Worm (Caenorhabditis elegans) whole organism, young adult: ENCODE results near the gene cfp-1.

Experiments used
- B0261.1 ChIP-seq: sonication (generic microtip); optimal IDR thresholded peaks from 2 replicates; lab custom pipeline; 2016; ENCODE audit warnings: mild to moderate bottlenecking, missing genetic modification characterization, moderate library complexity, missing compliant biosample characterization
- D2030.7 ChIP-seq: fragments of 200-800 bp; sonication (Bioruptor generic); IDR thresholded peaks from 2 replicates; pipeline ENCODE4 v1.3.6; 2022; ENCODE audit warnings: missing genetic modification reagents, missing genetic modification characterization, missing compliant biosample characterization
- F33H1.4 ChIP-seq: fragments of 200-800 bp; sonication (Bioruptor generic); IDR thresholded peaks from 2 replicates; pipeline ENCODE4 v1.3.6; 2022; ENCODE audit warnings: missing genetic modification reagents, missing genetic modification characterization, missing compliant biosample characterization
- F49E8.2 ChIP-seq: sonication (generic microtip); optimal IDR thresholded peaks from 3 replicates; lab custom pipeline; 2017; ENCODE audit warnings: missing genetic modification characterization, mild to moderate bottlenecking, missing compliant biosample characterization, antibody characterized with exemption, moderate library complexity; ENCODE audit not compliant: insufficient read depth
- F55B11.4 ChIP-seq: sonication (generic microtip); optimal IDR thresholded peaks from 2 replicates; lab custom pipeline; 2016; ENCODE audit warnings: missing compliant biosample characterization, missing genetic modification characterization, borderline replicate concordance; ENCODE audit not compliant: insufficient read depth
- K11D2.4 ChIP-seq: fragments of 200-800 bp; sonication (Bioruptor generic); IDR thresholded peaks from 2 replicates; pipeline ENCODE4 v1.3.6; 2022; ENCODE audit warnings: missing genetic modification reagents, missing genetic modification characterization, missing compliant biosample characterization
- Y53F4B.3 ChIP-seq: fragments of 200-800 bp; sonication (Bioruptor generic); IDR thresholded peaks from 2 replicates; pipeline ENCODE4 v1.3.6; 2022; ENCODE audit warnings: missing genetic modification reagents, missing genetic modification characterization, missing compliant biosample characterization
- ZK185.1 ChIP-seq: sonication (generic microtip); optimal IDR thresholded peaks from 2 replicates; lab custom pipeline; 2016; ENCODE audit warnings: mild to moderate bottlenecking, missing genetic modification characterization, missing compliant biosample characterization; ENCODE audit not compliant: poor library complexity, severe bottlenecking
- atf-7 ChIP-seq: sonication (generic microtip); optimal IDR thresholded peaks from 2 replicates; lab custom pipeline; 2017; ENCODE audit warnings: mild to moderate bottlenecking, missing genetic modification characterization, missing compliant biosample characterization
- attf-6 ChIP-seq: fragments of 200-800 bp; sonication (Bioruptor generic); IDR thresholded peaks from 2 replicates; pipeline ENCODE4 v1.3.6; 2022; ENCODE audit warnings: missing genetic modification reagents, missing genetic modification characterization, missing compliant biosample characterization
- bed-2 ChIP-seq: fragments of 200-800 bp; sonication (Bioruptor generic); IDR thresholded peaks from 2 replicates; pipeline ENCODE4 v1.3.6; 2022; ENCODE audit warnings: missing genetic modification reagents, missing genetic modification characterization, missing compliant biosample characterization
- cebp-2 ChIP-seq: fragments of 200-800 bp; sonication (Bioruptor generic); IDR thresholded peaks from 2 replicates; pipeline ENCODE4 v1.3.6; 2022; ENCODE audit warnings: missing genetic modification characterization, missing compliant biosample characterization
- ceh-58 ChIP-seq: fragments of 200-800 bp; sonication (Bioruptor generic); IDR thresholded peaks from 2 replicates; pipeline ENCODE4 v1.3.6; 2022; ENCODE audit warnings: missing genetic modification characterization, missing compliant biosample characterization
- ceh-79 ChIP-seq: sonication (generic microtip); optimal IDR thresholded peaks from 2 replicates; lab custom pipeline; 2017; ENCODE audit warnings: mild to moderate bottlenecking, missing genetic modification characterization, missing compliant biosample characterization
- egl-18 ChIP-seq: fragments of 200-800 bp; sonication (Bioruptor generic); IDR thresholded peaks from 2 replicates; pipeline ENCODE4 v1.3.6; 2022; ENCODE audit warnings: missing genetic modification reagents, missing genetic modification characterization, missing compliant biosample characterization
- egrh-3 ChIP-seq: fragments of 200-800 bp; sonication (Bioruptor generic); IDR thresholded peaks from 2 replicates; pipeline ENCODE4 v1.3.6; 2022; ENCODE audit warnings: missing genetic modification reagents, missing genetic modification characterization, missing compliant biosample characterization
- him-1 ChIP-seq: sonication (generic microtip); optimal IDR thresholded peaks from 2 replicates; lab custom pipeline; 2016; ENCODE audit warnings: missing genotype, missing genetic modification reagents, missing genetic modification characterization, missing compliant biosample characterization
- hlh-26 ChIP-seq: fragments of 200-800 bp; sonication (Bioruptor generic); conservative IDR thresholded peaks from 2 replicates; pipeline ENCODE4 v1.3.6; 2022; ENCODE audit warnings: missing genetic modification reagents, missing genetic modification characterization, missing compliant biosample characterization
- hsf-1 ChIP-seq: fragments of 200-800 bp; sonication (Bioruptor generic); IDR thresholded peaks from 2 replicates; pipeline ENCODE4 v1.3.6; 2022; ENCODE audit warnings: missing genetic modification reagents, missing genetic modification characterization, missing compliant biosample characterization
- lsy-27 ChIP-seq: sonication (generic microtip); optimal IDR thresholded peaks from 2 replicates; lab custom pipeline; 2017; ENCODE audit warnings: missing genetic modification characterization, mild to moderate bottlenecking, missing compliant biosample characterization, antibody characterized with exemption, missing genotype, borderline replicate concordance; ENCODE audit not compliant: insufficient read depth
- nfyb-1 ChIP-seq: fragments of 200-800 bp; sonication (Bioruptor generic); IDR thresholded peaks from 2 replicates; pipeline ENCODE4 v1.3.6; 2022; ENCODE audit warnings: missing genetic modification reagents, missing genetic modification characterization, missing compliant biosample characterization
- nhr-179 ChIP-seq: sonication (generic microtip); optimal IDR thresholded peaks from 2 replicates; lab custom pipeline; 2016; ENCODE audit warnings: mild to moderate bottlenecking, missing genetic modification characterization, missing compliant biosample characterization
- pbrm-1 ChIP-seq: fragments of 200-800 bp; sonication (Bioruptor generic); IDR thresholded peaks from 2 replicates; pipeline ENCODE4 v1.3.6; 2022; ENCODE audit warnings: missing genetic modification reagents, missing genetic modification characterization, missing compliant biosample characterization
- snpc-1.3 ChIP-seq: sonication (generic microtip); optimal IDR thresholded peaks from 2 replicates; lab custom pipeline; 2017; ENCODE audit warnings: missing genetic modification characterization, mild to moderate bottlenecking, missing compliant biosample characterization, antibody characterized with exemption, moderate library complexity, missing genotype, missing genetic modification reagents; ENCODE audit not compliant: insufficient read depth
- snpc-3.4 ChIP-seq: sonication (generic microtip); optimal IDR thresholded peaks from 2 replicates; lab custom pipeline; 2017; ENCODE audit warnings: missing genetic modification characterization, mild to moderate bottlenecking, missing compliant biosample characterization, antibody characterized with exemption, moderate library complexity, missing genotype, missing genetic modification reagents
- snpc-4 ChIP-seq, 5 experiments: fragments of 150-350 bp in 1 of 5; sonication (generic microtip) in 4 of 5; optimal IDR thresholded peaks; 2 replicates each; lab custom pipeline; 2014 to 2018; ENCODE audit warnings: missing genetic modification characterization in 5 of 5, missing biosample characterization in 3 of 5, antibody characterized with exemption in 2 of 5, mild to moderate bottlenecking in 2 of 5, missing compliant biosample characterization in 2 of 5, missing genotype in 2 of 5, moderate library complexity in 2 of 5, missing genetic modification reagents in 1 of 5
- tbx-9 ChIP-seq: sonication (generic microtip); optimal IDR thresholded peaks from 2 replicates; lab custom pipeline; 2016; ENCODE audit warnings: borderline replicate concordance, missing genetic modification characterization, inconsistent platforms, missing compliant biosample characterization

cfp-1 gene

DNA sequence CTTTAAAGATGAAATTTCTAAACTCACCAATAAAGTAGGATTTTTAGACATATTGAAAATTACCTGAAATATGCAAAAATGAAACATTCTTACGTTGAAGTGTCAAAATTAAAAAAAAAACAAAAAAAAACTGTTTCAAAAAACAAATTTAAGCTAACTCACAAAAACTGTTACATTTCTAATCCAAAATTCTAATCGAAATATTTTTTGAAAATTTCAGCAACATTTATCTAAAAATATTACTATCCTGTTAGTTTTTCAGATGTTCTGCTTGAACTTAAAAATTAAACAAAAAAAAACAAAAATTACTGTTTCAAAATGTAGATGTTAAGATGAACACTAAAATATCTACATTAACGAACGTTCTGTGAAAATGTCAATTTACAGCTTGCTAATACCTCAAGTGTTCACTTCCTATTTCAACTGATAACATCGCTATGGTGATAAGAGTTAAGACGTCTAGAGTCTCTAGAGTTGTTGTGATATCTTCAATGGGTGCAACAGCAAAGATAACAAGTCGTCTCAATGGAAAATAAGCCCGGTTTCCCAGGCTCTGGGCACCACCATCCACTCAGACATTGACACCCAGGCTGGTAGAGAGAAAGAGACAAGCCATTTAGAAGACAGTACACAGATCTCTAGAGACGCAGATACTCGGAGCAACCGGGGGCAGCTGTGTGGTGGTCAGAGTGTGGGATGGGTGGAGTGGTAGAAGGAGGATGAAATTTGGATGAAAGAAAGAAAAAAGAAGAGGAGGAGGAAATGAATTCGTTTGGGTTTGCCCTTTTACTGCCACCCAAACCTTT is 50.8 kb downstream of the cfp-1 start, which contains the start of gene H12I19.115:
Gene H12I19.115 (minus strand): TSS at position 51 of the 806 bp plus-strand sequence.
- TF ChIP-seq tbx-9 (tag; lab: Kevin White, UChicago) = no peak
- TF ChIP-seq K11D2.4 = no peak
- no peak for TF ChIP-seq attf-6 (GFP tag; lab: Robert Waterston, UW)
- no peak for TF ChIP-seq nfyb-1
- TF ChIP-seq lsy-27 = no peak
- TF ChIP-seq him-1 = no peak
- TF ChIP-seq Y53F4B.3 (GFP tag; lab: Robert Waterston, UW) = no peak
- TF ChIP-seq ZK185.1 (tag; lab: Kevin White, UChicago) = no peak
- TF ChIP-seq hlh-26 (GFP tag; lab: Robert Waterston, UW) = no peak
- no peak for TF ChIP-seq ceh-79 (tag; lab: Kevin White, UChicago)
- TF ChIP-seq snpc-3.4 (tag; lab: Kevin White, UChicago) = no peak
- TF ChIP-seq B0261.1 = no peak
- TF ChIP-seq nhr-179 (tag; lab: Kevin White, UChicago) = no peak
- no peak for TF ChIP-seq egl-18 (GFP tag; lab: Robert Waterston, UW)
- no peak for TF ChIP-seq egrh-3
- TF ChIP-seq F55B11.4 (tag; lab: Kevin White, UChicago) = no peak
- TF ChIP-seq ceh-58 (GFP tag; lab: Robert Waterston, UW) = no peak
- no peak for TF ChIP-seq atf-7 (tag; lab: Kevin White, UChicago)
- TF ChIP-seq F33H1.4 = no peak

DNA sequence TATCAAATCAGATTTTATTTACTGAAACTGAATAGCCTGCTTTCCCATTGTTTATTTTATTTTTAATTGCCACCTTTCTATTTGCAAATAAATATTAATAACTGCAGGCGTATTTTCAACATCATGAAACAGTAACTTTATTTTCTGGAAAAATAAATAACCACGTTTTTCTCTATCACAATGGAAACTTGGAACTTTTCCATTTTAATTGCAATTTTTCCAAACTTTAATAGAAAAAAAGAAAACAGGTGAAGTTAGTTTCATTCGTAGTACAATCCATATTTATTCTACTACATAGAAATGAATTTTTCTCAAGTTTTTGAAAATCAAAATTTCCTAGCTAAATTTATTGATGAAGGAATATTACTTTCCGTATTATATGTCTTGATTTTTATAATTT is 51.9 kb downstream of the cfp-1 start, which contains the start of gene srz-42:
Gene srz-42 (plus strand): TSS at position 301 of the 400 bp plus-strand sequence.
- TF ChIP-seq F49E8.2 (no peak), D2030.7 (no peak), cebp-2 (GFP tag; lab: Robert Waterston, UW) (no peak), pbrm-1 (no peak), bed-2 (GFP tag; lab: Robert Waterston, UW) (no peak), snpc-1.3 (no peak)

DNA sequence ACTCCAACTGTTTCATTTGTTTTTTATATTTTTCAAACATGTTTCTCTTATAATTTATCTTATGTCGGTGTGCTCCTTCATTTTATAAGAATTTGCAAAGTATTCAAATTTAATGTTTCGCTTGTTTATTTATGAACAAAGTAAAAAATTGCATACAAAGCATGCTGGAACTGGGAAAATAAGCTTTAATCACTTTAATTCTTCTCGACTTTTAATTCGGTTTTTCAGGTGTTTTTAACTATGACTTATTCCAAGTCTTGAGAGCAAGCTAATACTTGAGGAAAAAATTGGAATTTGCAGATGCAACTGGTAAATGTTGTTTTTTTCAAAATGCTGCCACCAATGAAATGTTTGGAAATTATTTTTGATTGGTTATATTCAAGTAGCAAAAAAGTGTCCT is 54.5 kb downstream of the cfp-1 start, which contains the start of gene srz-59:
Gene srz-59 (plus strand): TSS at position 301 of the 400 bp plus-strand sequence.
- no peak for TF ChIP-seq snpc-4 (GFP tag; optimal IDR thresholded peaks at IDR 0.05; lab: Kevin White, UChicago)
- TF ChIP-seq snpc-4 (tag; optimal IDR thresholded peaks at IDR 0.05; lab: Kevin White, UChicago) = peak in 1 of 4 experiments; percentile 10
- no peak for TF ChIP-seq hsf-1 (GFP tag; lab: Robert Waterston, UW)
